Worm (Caenorhabditis elegans) whole organism, young adult: Measurements from ENCODE around the gene Y39G8B.10.
A peak's percentile ranks its signal among the peaks of the same experiment; 100 is the strongest.

ENCODE experiments used
- B0019.2 ChIP-seq: fragments of 200-800 bp; sonication (Bioruptor generic); conservative IDR thresholded peaks from 2 replicates; pipeline ENCODE4 v1.3.6; 2022; ENCODE audit warnings: missing genetic modification reagents, missing genetic modification characterization, missing compliant biosample characterization
- F37B4.10 ChIP-seq: fragments of 200-800 bp; sonication (Bioruptor generic); IDR thresholded peaks from 2 replicates; pipeline ENCODE4 v1.3.6; 2022; ENCODE audit warnings: missing genetic modification characterization, missing compliant biosample characterization
- F52B5.7 ChIP-seq: sonication (generic microtip); optimal IDR thresholded peaks from 2 replicates; lab custom pipeline; 2016; ENCODE audit warnings: mild to moderate bottlenecking, missing genetic modification characterization, missing compliant biosample characterization
- Y53F4B.3 ChIP-seq: fragments of 200-800 bp; sonication (Bioruptor generic); IDR thresholded peaks from 2 replicates; pipeline ENCODE4 v1.3.6; 2022; ENCODE audit warnings: missing genetic modification reagents, missing genetic modification characterization, missing compliant biosample characterization
- ZK185.1 ChIP-seq: sonication (generic microtip); optimal IDR thresholded peaks from 2 replicates; lab custom pipeline; 2016; ENCODE audit warnings: mild to moderate bottlenecking, missing genetic modification characterization, missing compliant biosample characterization; ENCODE audit not compliant: poor library complexity, severe bottlenecking
- akir-1 ChIP-seq: fragments of 200-800 bp; sonication (Bioruptor generic); optimal IDR thresholded peaks from 2 replicates; lab custom pipeline; 2018; ENCODE audit warnings: mild to moderate bottlenecking, missing genetic modification characterization, moderate library complexity, missing compliant biosample characterization
- attf-3 ChIP-seq: fragments of 200-800 bp; sonication (Bioruptor generic); conservative IDR thresholded peaks from 2 replicates; pipeline ENCODE4 v1.3.6; 2022; ENCODE audit warnings: missing genetic modification reagents, missing genetic modification characterization, missing compliant biosample characterization
- attf-6 ChIP-seq: fragments of 200-800 bp; sonication (Bioruptor generic); IDR thresholded peaks from 2 replicates; pipeline ENCODE4 v1.3.6; 2022; ENCODE audit warnings: missing genetic modification reagents, missing genetic modification characterization, missing compliant biosample characterization
- cebp-2 ChIP-seq: fragments of 200-800 bp; sonication (Bioruptor generic); IDR thresholded peaks from 2 replicates; pipeline ENCODE4 v1.3.6; 2022; ENCODE audit warnings: missing genetic modification characterization, missing compliant biosample characterization
- ceh-100 ChIP-seq: fragments of 200-800 bp; sonication (Bioruptor generic); IDR thresholded peaks from 2 replicates; pipeline ENCODE4 v1.3.6; 2022; ENCODE audit warnings: missing genetic modification reagents, missing genetic modification characterization, missing compliant biosample characterization
- chd-7 ChIP-seq: sonication (generic microtip); optimal IDR thresholded peaks from 2 replicates; lab custom pipeline; 2016; ENCODE audit warnings: mild to moderate bottlenecking, missing genetic modification characterization, moderate library complexity, missing compliant biosample characterization
- dox-1 ChIP-seq: fragments of 200-800 bp; sonication (Bioruptor generic); IDR thresholded peaks from 2 replicates; pipeline ENCODE4 v1.3.6; 2022; ENCODE audit warnings: missing genetic modification reagents, missing genetic modification characterization, missing compliant biosample characterization
- dpff-1 ChIP-seq: sonication (generic microtip); optimal IDR thresholded peaks from 2 replicates; lab custom pipeline; 2017; ENCODE audit warnings: mild to moderate bottlenecking, missing genetic modification characterization, missing compliant biosample characterization
- efl-1 ChIP-seq: fragments of 150-350 bp; optimal IDR thresholded peaks from 2 replicates; lab custom pipeline; 2014; ENCODE audit warnings: missing biosample characterization, missing genetic modification reagents, missing genetic modification characterization
- egl-18 ChIP-seq: fragments of 200-800 bp; sonication (Bioruptor generic); IDR thresholded peaks from 2 replicates; pipeline ENCODE4 v1.3.6; 2022; ENCODE audit warnings: missing genetic modification reagents, missing genetic modification characterization, missing compliant biosample characterization
- egrh-3 ChIP-seq: fragments of 200-800 bp; sonication (Bioruptor generic); IDR thresholded peaks from 2 replicates; pipeline ENCODE4 v1.3.6; 2022; ENCODE audit warnings: missing genetic modification reagents, missing genetic modification characterization, missing compliant biosample characterization
- ekl-4 ChIP-seq: fragments of 200-800 bp; sonication (Bioruptor generic); IDR thresholded peaks from 2 replicates; pipeline ENCODE4 v1.3.6; 2022; ENCODE audit warnings: missing genetic modification reagents, missing genetic modification characterization, missing compliant biosample characterization
- hsf-1 ChIP-seq: fragments of 200-800 bp; sonication (Bioruptor generic); IDR thresholded peaks from 2 replicates; pipeline ENCODE4 v1.3.6; 2022; ENCODE audit warnings: missing genetic modification reagents, missing genetic modification characterization, missing compliant biosample characterization
- lag-1 ChIP-seq: fragments of 200-800 bp; sonication (Bioruptor generic); IDR thresholded peaks from 2 replicates; pipeline ENCODE4 v1.3.6; 2022; ENCODE audit warnings: missing genetic modification reagents, missing genetic modification characterization, missing compliant biosample characterization
- lin-26 ChIP-seq: fragments of 200-800 bp; sonication (Bioruptor generic); IDR thresholded peaks from 2 replicates; pipeline ENCODE4 v1.3.6; 2022; ENCODE audit warnings: missing genetic modification reagents, missing genetic modification characterization, missing compliant biosample characterization
- lin-40 ChIP-seq: sonication (generic microtip); optimal IDR thresholded peaks from 2 replicates; lab custom pipeline; 2016; ENCODE audit warnings: missing genetic modification characterization, mild to moderate bottlenecking, missing compliant biosample characterization, missing genotype, missing genetic modification reagents
- lsy-27 ChIP-seq: sonication (generic microtip); optimal IDR thresholded peaks from 2 replicates; lab custom pipeline; 2017; ENCODE audit warnings: missing genetic modification characterization, mild to moderate bottlenecking, missing compliant biosample characterization, antibody characterized with exemption, missing genotype, borderline replicate concordance; ENCODE audit not compliant: insufficient read depth
- madf-6 ChIP-seq: fragments of 200-800 bp; sonication (Bioruptor generic); IDR thresholded peaks from 2 replicates; pipeline ENCODE4 v1.3.6; 2022; ENCODE audit warnings: missing genetic modification reagents, missing genetic modification characterization, missing compliant biosample characterization
- mes-4 ChIP-seq: sonication (generic microtip); optimal IDR thresholded peaks from 2 replicates; lab custom pipeline; 2016; ENCODE audit warnings: missing genotype, missing genetic modification characterization, missing compliant biosample characterization
- nfya-2 ChIP-seq: fragments of 200-800 bp; sonication (Bioruptor generic); IDR thresholded peaks from 2 replicates; pipeline ENCODE4 v1.3.6; 2022; ENCODE audit warnings: missing genetic modification reagents, missing genetic modification characterization, missing compliant biosample characterization
- nhr-179 ChIP-seq: sonication (generic microtip); optimal IDR thresholded peaks from 2 replicates; lab custom pipeline; 2016; ENCODE audit warnings: mild to moderate bottlenecking, missing genetic modification characterization, missing compliant biosample characterization
- nhr-80 ChIP-seq: sonication (generic microtip); optimal IDR thresholded peaks from 2 replicates; lab custom pipeline; 2016; ENCODE audit warnings: missing genetic modification characterization, missing compliant biosample characterization
- repo-1 ChIP-seq: sonication (generic microtip); optimal IDR thresholded peaks from 2 replicates; lab custom pipeline; 2017; ENCODE audit warnings: mild to moderate bottlenecking, missing genetic modification characterization, missing compliant biosample characterization
- sea-2 ChIP-seq: fragments of 200-800 bp; sonication (Bioruptor generic); IDR thresholded peaks from 2 replicates; pipeline ENCODE4 v1.3.6; 2022; ENCODE audit warnings: missing genetic modification characterization, missing compliant biosample characterization
- snpc-1.1 ChIP-seq: sonication (generic microtip); optimal IDR thresholded peaks from 2 replicates; lab custom pipeline; 2017; ENCODE audit warnings: missing genetic modification characterization, mild to moderate bottlenecking, missing compliant biosample characterization, antibody characterized with exemption, moderate library complexity, missing genotype, missing genetic modification reagents; ENCODE audit not compliant: insufficient read depth
- snpc-1.3 ChIP-seq: sonication (generic microtip); optimal IDR thresholded peaks from 2 replicates; lab custom pipeline; 2017; ENCODE audit warnings: missing genetic modification characterization, mild to moderate bottlenecking, missing compliant biosample characterization, antibody characterized with exemption, moderate library complexity, missing genotype, missing genetic modification reagents; ENCODE audit not compliant: insufficient read depth
- snpc-4 ChIP-seq, 5 experiments: fragments of 150-350 bp in 1 of 5; sonication (generic microtip) in 4 of 5; optimal IDR thresholded peaks; 2 replicates each; lab custom pipeline; 2014 to 2018; ENCODE audit warnings: missing genetic modification characterization in 5 of 5, missing biosample characterization in 3 of 5, antibody characterized with exemption in 2 of 5, mild to moderate bottlenecking in 2 of 5, missing compliant biosample characterization in 2 of 5, missing genotype in 2 of 5, moderate library complexity in 2 of 5, missing genetic modification reagents in 1 of 5
- tbp1 ChIP-seq: fragments of 200-800 bp; sonication (Bioruptor generic); optimal IDR thresholded peaks from 2 replicates; lab custom pipeline; 2018; ENCODE audit warnings: mild to moderate bottlenecking, missing genetic modification characterization, missing compliant biosample characterization
- tbx-9 ChIP-seq: sonication (generic microtip); optimal IDR thresholded peaks from 2 replicates; lab custom pipeline; 2016; ENCODE audit warnings: borderline replicate concordance, missing genetic modification characterization, inconsistent platforms, missing compliant biosample characterization
- unc-130 ChIP-seq: sonication (generic microtip); optimal IDR thresholded peaks from 2 replicates; lab custom pipeline; 2016; ENCODE audit warnings: missing genetic modification reagents, missing genetic modification characterization, missing compliant biosample characterization
- xnd-1 ChIP-seq: sonication (generic microtip); optimal IDR thresholded peaks from 2 replicates; lab custom pipeline; 2016; ENCODE audit warnings: missing genotype, missing genetic modification reagents, missing genetic modification characterization, missing compliant biosample characterization
- ztf-26 ChIP-seq: sonication (generic microtip); optimal IDR thresholded peaks from 2 replicates; lab custom pipeline; 2017; ENCODE audit warnings: missing genetic modification characterization, missing compliant biosample characterization

The Y39G8B.10 gene

ce11 chrII:14018192-14018591 is 35.3 kb upstream of the Y39G8B.10 start (continued):
- TF ChIP-seq F37B4.10 (GFP tag; lab: Robert Waterston, UW) (no peak), ekl-4 (peak; percentile 87), attf-3 (GFP tag; lab: Robert Waterston, UW) (no peak), hsf-1 (peak; percentile 60; the same call in 1 of the 2 replicates), Y53F4B.3 (peak; percentile 34; the same call in 1 of the 2 replicates)

- no peak for TF ChIP-seq akir-1 (GFP tag; lab: Kevin White, UChicago)
- TF ChIP-seq tbx-9 (tag; lab: Kevin White, UChicago): no peak
- TF ChIP-seq madf-6 (GFP tag; lab: Robert Waterston, UW): no peak
- TF ChIP-seq ztf-26: no peak
- no peak for TF ChIP-seq egrh-3 (GFP tag; lab: Robert Waterston, UW)
- no peak for TF ChIP-seq repo-1 (tag; lab: Kevin White, UChicago)
- TF ChIP-seq efl-1 (GFP tag; lab: Kevin White, UChicago): no peak
- no peak for TF ChIP-seq nfya-2 (GFP tag; lab: Robert Waterston, UW)
- TF ChIP-seq lsy-27: no peak
- TF ChIP-seq xnd-1 (tag; lab: Kevin White, UChicago): no peak
These were observed 34.0 kb upstream of the Y39G8B.10 start, which contains the start of gene cyp-37A1 for ce11 chrII:14016865-14017264. TSS of gene cyp-37A1 (minus strand) at chrII:14016965.

ce11 chrII:14014637-14015036 is 31.7 kb upstream of the Y39G8B.10 start:
- TF ChIP-seq F52B5.7 (tag; lab: Kevin White, UChicago) (no peak), ZK185.1 (tag; lab: Kevin White, UChicago) (no peak), attf-3 (GFP tag; lab: Robert Waterston, UW) (no peak), dox-1 (no peak), B0019.2 (no peak), F37B4.10 (GFP tag; lab: Robert Waterston, UW) (0 out of 2 replicates have a peak, but pooled peaks have one; percentile 48), ceh-100 (GFP tag; lab: Robert Waterston, UW) (no peak)

DNA sequence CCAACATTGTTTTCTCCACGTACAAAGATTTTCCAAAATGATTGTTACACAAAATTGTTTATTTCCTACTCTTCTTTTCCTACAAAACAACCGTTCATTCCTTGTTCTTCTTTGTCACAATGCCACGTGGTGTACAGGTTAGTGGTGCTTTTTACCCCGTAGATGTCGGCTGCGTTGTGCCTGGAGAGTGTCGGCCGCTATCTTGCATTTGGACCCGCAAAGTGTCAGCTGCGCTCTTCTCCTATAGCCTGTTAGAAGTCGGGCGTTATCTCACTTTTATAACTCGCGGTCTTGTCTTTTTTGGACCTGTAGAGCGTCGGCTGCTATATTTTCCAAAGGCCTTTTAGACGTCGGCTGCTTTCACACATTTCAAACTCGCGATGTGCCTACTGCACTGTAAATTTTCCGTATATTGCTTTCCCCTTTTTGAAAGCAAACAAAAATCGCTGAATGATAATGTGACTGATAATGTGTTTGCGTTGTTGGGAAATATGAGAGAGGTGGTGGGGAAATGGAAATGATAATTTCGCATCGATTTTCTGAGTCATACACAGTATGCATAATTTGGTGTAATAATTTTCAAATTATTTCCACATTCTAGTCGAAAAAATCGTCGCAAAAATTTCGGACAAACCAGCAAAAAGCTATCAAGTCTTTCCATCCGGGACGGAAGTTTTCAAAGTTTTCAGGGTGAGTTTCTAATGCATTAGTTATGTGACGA is 27.9 kb upstream of the Y39G8B.10 start, which contains the start of gene F01D5.8:
TSS of gene F01D5.8 (plus strand) at position 51 of the 721 bp plus-strand sequence.
- TF ChIP-seq snpc-4 (GFP tag; optimal IDR thresholded peaks at IDR 0.05; lab: Kevin White, UChicago): no peak
- TF ChIP-seq snpc-4 (tag; optimal IDR thresholded peaks at IDR 0.05; lab: Kevin White, UChicago): peak; percentile 35 to 87 (median 74)
- TF ChIP-seq ZK185.1 (tag; lab: Kevin White, UChicago): no peak
- peak; percentile 59 for TF ChIP-seq nhr-80 (tag; lab: Kevin White, UChicago)

DNA sequence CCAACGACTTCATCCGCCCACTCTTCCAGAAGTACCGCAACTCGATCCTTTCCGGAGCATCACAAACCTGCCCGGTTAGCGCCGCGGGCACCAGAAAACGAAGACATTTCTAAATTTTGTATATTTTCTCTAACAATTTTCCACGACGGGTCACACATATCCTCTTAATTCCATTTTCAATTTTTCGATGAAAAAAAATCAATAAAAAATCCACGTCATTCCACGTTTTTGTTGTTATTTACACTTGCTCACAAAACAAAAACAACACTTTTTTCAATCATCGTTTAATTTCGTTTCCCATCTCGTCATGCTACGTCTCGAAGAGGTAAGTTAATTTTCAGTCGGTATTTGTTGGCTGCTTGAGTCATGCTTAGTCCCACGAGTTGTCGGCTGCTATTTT is 25.4 kb upstream of the Y39G8B.10 start, which contains the start of gene F01D5.7:
TSS of gene F01D5.7 (plus strand) at position 301 of the 400 bp plus-strand sequence.
- no peak for TF ChIP-seq egl-18 (GFP tag; lab: Robert Waterston, UW)
- no peak for TF ChIP-seq sea-2 (GFP tag; lab: Robert Waterston, UW)
- TF ChIP-seq snpc-1.1 (tag; lab: Kevin White, UChicago): no peak
- no peak for TF ChIP-seq lin-26 (GFP tag; lab: Robert Waterston, UW)
- TF ChIP-seq mes-4 (tag; lab: Kevin White, UChicago): no peak
- no peak for TF ChIP-seq efl-1 (GFP tag; lab: Kevin White, UChicago)
- TF ChIP-seq cebp-2 (GFP tag; lab: Robert Waterston, UW): no peak
- TF ChIP-seq unc-130: no peak
- TF ChIP-seq dpff-1: no peak
- TF ChIP-seq nhr-179 (tag; lab: Kevin White, UChicago): no peak
- no peak for TF ChIP-seq lin-40
- TF ChIP-seq snpc-1.3: no peak
- TF ChIP-seq tbp1 (GFP tag; lab: Kevin White, UChicago): no peak
- no peak for TF ChIP-seq attf-3 (GFP tag; lab: Robert Waterston, UW)
- TF ChIP-seq attf-6: no peak
- TF ChIP-seq chd-7 (tag; lab: Kevin White, UChicago): no peak
- TF ChIP-seq lag-1 (GFP tag; lab: Robert Waterston, UW): no peak
